Fruit fly (Drosophila melanogaster) whole organism: ENCODE measurements around the gene Sfp24Ba.

ENCODE experiments used
- EcR ChIP-seq, 2 experiments: fragments of >200 bp; optimal IDR thresholded peaks; 2 replicates each; lab custom pipeline; 2017; ENCODE audit warnings: missing biosample characterization in 2 of 2, missing genetic modification characterization in 2 of 2, missing genetic modification reagents in 2 of 2
- pan ChIP-seq: fragments of >200 bp; optimal IDR thresholded peaks from 2 replicates; lab custom pipeline; 2017
- psq ChIP-seq: fragments of >200 bp; optimal IDR thresholded peaks from 2 replicates; lab custom pipeline; 2017
- usp ChIP-seq: fragments of >200 bp; optimal IDR thresholded peaks from 2 replicates; lab custom pipeline; 2017; ENCODE audit warnings: missing biosample characterization, missing genetic modification characterization, mixed read lengths

DNA sequence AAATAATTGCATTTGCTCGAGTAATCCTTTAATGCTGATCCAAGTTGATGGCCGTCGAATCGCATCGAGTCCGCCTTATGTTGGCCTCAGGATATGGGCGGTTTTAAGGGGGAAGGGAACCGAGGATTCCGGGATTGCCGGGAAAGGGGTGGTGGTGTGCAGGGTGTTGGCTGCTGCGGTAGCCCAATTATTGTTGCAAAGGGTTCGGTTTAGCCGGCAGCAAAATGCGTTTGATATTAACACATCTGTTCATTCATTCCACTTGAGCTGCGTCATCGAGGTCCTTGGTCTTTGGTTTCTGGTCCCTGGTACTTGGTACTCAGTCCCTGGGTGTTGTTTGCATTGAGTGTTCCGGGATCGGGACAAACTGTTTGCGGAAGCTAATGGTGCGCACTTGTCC is 13.0 kb upstream of the Sfp24Ba start:
- TF ChIP-seq psq (lab: Kevin White, UChicago) (no peak), EcR (GFP tag; optimal IDR thresholded peaks at IDR 0.05; lab: Kevin White, UChicago) (no peak), pan (lab: Kevin White, UChicago) (no peak), usp (GFP tag; lab: Kevin White, UChicago) (no peak)
